Worm (Caenorhabditis elegans): ENCODE measurements around the gene nrfl-1.

nrfl-1 gene

ce11 chrIV:9146111-9146510 is 27.2 kb downstream of the nrfl-1 start, which contains the start of gene daf-10:
Gene daf-10, minus strand, starts transcription at chrIV:9146211.
- TF ChIP-seq ceh-6 (GFP tag; optimal IDR thresholded peaks at IDR 0.05) = no peak
- no peak for TF ChIP-seq ceh-31 (tag; optimal IDR thresholded peaks at IDR 0.05)
- no peak for TF ChIP-seq mec-3 (tag; optimal IDR thresholded peaks at IDR 0.05; ENCODE audit: borderline replicate concordance)
- no peak for TF ChIP-seq hlh-6 (tag; optimal IDR thresholded peaks at IDR 0.05)
- no peak for TF ChIP-seq pag-3 (tag; optimal IDR thresholded peaks at IDR 0.05; ENCODE audit: borderline replicate concordance)
- no peak for TF ChIP-seq ref-2 (tag; optimal IDR thresholded peaks at IDR 0.05)
- TF ChIP-seq odd-2 (tag; optimal IDR thresholded peaks at IDR 0.05) = no peak
- TF ChIP-seq ceh-22 (tag; optimal IDR thresholded peaks at IDR 0.05) = no peak
- no peak for TF ChIP-seq fkh-6 (tag; optimal IDR thresholded peaks at IDR 0.05)
- no peak for TF ChIP-seq syd-9 (tag; optimal IDR thresholded peaks at IDR 0.05)
- TF ChIP-seq hlh-15 (tag; optimal IDR thresholded peaks at IDR 0.05) = no peak
- no peak for TF ChIP-seq sox-2 (GFP tag; IDR thresholded peaks at IDR 0.05)

- TF ChIP-seq tbx-2 (tag; optimal IDR thresholded peaks at IDR 0.05) (peak; percentile 35), elt-2 (tag; optimal IDR thresholded peaks at IDR 0.05) (peak; percentile 40), hlh-8 (tag; optimal IDR thresholded peaks at IDR 0.05) (no peak), hlh-13 (GFP tag; optimal IDR thresholded peaks at IDR 0.05) (no peak), ceh-30 (tag; optimal IDR thresholded peaks at IDR 0.05) (no peak), ceh-34 (tag; optimal IDR thresholded peaks at IDR 0.05) (no peak), ceh-22 (tag; optimal IDR thresholded peaks at IDR 0.05) (no peak)
Measured at ce11 chrIV:9146819-9147518, 28.1 kb downstream of the nrfl-1 start, which contains the start of the genes rpb-12 and aly-2. Gene rpb-12, minus strand, starts transcription at chrIV:9146869. Gene aly-2, plus strand, starts transcription at chrIV:9147468.

ce11 chrIV:9150175-9150574 is 31.3 kb downstream of the nrfl-1 start, which contains the start of gene F23B2.7:
Gene F23B2.7, plus strand, starts transcription at chrIV:9150475.
- TF ChIP-seq tbx-7 (tag; optimal IDR thresholded peaks at IDR 0.05) (no peak), nhr-232 (tag; optimal IDR thresholded peaks at IDR 0.05) (no peak), ets-4 (tag; optimal IDR thresholded peaks at IDR 0.05) (no peak), ref-2 (tag; optimal IDR thresholded peaks at IDR 0.05) (no peak), ceh-31 (tag; optimal IDR thresholded peaks at IDR 0.05) (no peak), F13H6.1 (tag; optimal IDR thresholded peaks at IDR 0.05) (no peak), zip-5 (tag; optimal IDR thresholded peaks at IDR 0.05) (no peak), ttx-3 (tag; optimal IDR thresholded peaks at IDR 0.05) (no peak), ceh-19 (GFP tag; optimal IDR thresholded peaks at IDR 0.05) (no peak), fkh-6 (tag; optimal IDR thresholded peaks at IDR 0.05) (no peak), unc-55 (GFP tag; optimal IDR thresholded peaks at IDR 0.05) (no peak), pros-1 (tag; optimal IDR thresholded peaks at IDR 0.05) (no peak), gmeb-2 (tag; optimal IDR thresholded peaks at IDR 0.05) (no peak), ceh-9 (tag; optimal IDR thresholded peaks at IDR 0.05) (no peak)

DNA sequence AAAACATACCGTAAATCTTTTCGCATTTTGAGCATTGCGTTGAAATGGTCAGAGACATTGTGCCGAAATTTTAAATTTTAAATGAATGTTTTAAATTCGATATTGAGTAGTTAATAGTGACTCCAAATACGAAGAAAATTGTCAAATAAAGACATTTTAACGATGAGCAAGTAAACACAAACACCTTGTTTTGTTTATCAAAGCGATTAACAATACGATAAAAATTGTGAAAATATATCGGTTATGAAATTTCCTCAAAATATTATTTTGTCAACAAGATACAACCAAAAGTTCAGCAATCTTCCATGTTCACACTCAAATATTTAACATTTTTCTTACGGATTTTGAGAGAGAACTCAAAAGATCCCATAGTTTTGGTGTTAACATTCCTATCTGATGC is 35.4 kb downstream of the nrfl-1 start, which contains the start of gene F23B2.10:
TSS of gene F23B2.10 (minus strand) at position 101 of the 400 bp plus-strand sequence.
- no peak for TF ChIP-seq pha-2 (tag; optimal IDR thresholded peaks at IDR 0.05)
- TF ChIP-seq ref-2 (tag; optimal IDR thresholded peaks at IDR 0.05) = no peak
- no peak for TF ChIP-seq pqm-1 (tag; optimal IDR thresholded peaks at IDR 0.05)
- TF ChIP-seq lim-6 (tag; optimal IDR thresholded peaks at IDR 0.05) = no peak
- TF ChIP-seq nhr-232 (tag; optimal IDR thresholded peaks at IDR 0.05) = no peak
- TF ChIP-seq ahr-1 (tag; optimal IDR thresholded peaks at IDR 0.05) = no peak
- no peak for TF ChIP-seq ceh-19 (GFP tag; optimal IDR thresholded peaks at IDR 0.05)
